Fruit fly (Drosophila melanogaster) whole organism, embryonic: Measurements from ENCODE around the gene CG3544.

ENCODE experiments used
- Atf3 ChIP-seq: fragments of 200-800 bp; sonication (Bioruptor generic); optimal IDR thresholded peaks from 3 replicates; lab custom pipeline; 2016; ENCODE audit warnings: missing biosample characterization, missing genetic modification characterization
- B-H1 ChIP-seq: fragments of 200-800 bp; sonication (Bioruptor generic); IDR thresholded peaks from 3 replicates; pipeline ENCODE4 v1.3.6; 2022; ENCODE audit warnings: missing biosample characterization, missing genetic modification characterization
- CG10267 ChIP-seq: fragments of 200-800 bp; sonication (Bioruptor generic); optimal IDR thresholded peaks from 2 replicates; lab custom pipeline; 2018; ENCODE audit warnings: missing biosample characterization, mild to moderate bottlenecking, missing genetic modification characterization, moderate library complexity
- CG10959 ChIP-seq: fragments of 200-800 bp; sonication (Bioruptor generic); IDR thresholded peaks from 2 replicates; pipeline ENCODE4 v1.3.6; 2022; ENCODE audit warnings: missing biosample characterization, missing genetic modification characterization
- CG11085 ChIP-seq: fragments of 200-800 bp; sonication (Bioruptor generic); IDR thresholded peaks from 2 replicates; pipeline ENCODE4 v1.3.6; 2022; ENCODE audit warnings: missing biosample characterization, missing genetic modification characterization
- CG11695 ChIP-seq: fragments of 200-800 bp; sonication (Bioruptor generic); IDR thresholded peaks from 3 replicates; pipeline ENCODE4 v1.3.6; 2022; ENCODE audit warnings: missing biosample characterization, missing genetic modification characterization
- CG12104 ChIP-seq: fragments of 200-800 bp; sonication (Bioruptor generic); optimal IDR thresholded peaks from 3 replicates; lab custom pipeline; 2016; ENCODE audit warnings: missing biosample characterization, missing genetic modification characterization
- CG13287 ChIP-seq: fragments of 200-800 bp; sonication (Bioruptor generic); IDR thresholded peaks from 2 replicates; pipeline ENCODE4 v1.3.6; 2022; ENCODE audit warnings: missing biosample characterization, missing genetic modification characterization; ENCODE audit not compliant: partially characterized antibody
- CG13296 ChIP-seq: fragments of 200-800 bp; sonication (Bioruptor generic); optimal IDR thresholded peaks from 3 replicates; lab custom pipeline; 2018; ENCODE audit warnings: missing biosample characterization, mild to moderate bottlenecking, missing genetic modification characterization
- CG13894 ChIP-seq: fragments of 200-800 bp; sonication (Bioruptor generic); optimal IDR thresholded peaks from 3 replicates; lab custom pipeline; 2018; ENCODE audit warnings: missing biosample characterization, mild to moderate bottlenecking, missing genetic modification characterization, moderate library complexity
- CG14860 ChIP-seq: fragments of 200-800 bp; sonication (Bioruptor generic); IDR thresholded peaks from 3 replicates; pipeline ENCODE4 v1.3.6; 2022; ENCODE audit warnings: missing biosample characterization, missing genetic modification characterization; ENCODE audit not compliant: partially characterized antibody
- CG14965 ChIP-seq: fragments of 200-800 bp; sonication (Bioruptor generic); optimal IDR thresholded peaks from 2 replicates; lab custom pipeline; 2016; ENCODE audit warnings: missing biosample characterization, missing genetic modification characterization, borderline replicate concordance
- CG15073 ChIP-seq: fragments of 200-800 bp; sonication (Bioruptor generic); optimal IDR thresholded peaks from 2 replicates; lab custom pipeline; 2016; ENCODE audit warnings: missing biosample characterization, missing genetic modification characterization
- CG1602 ChIP-seq: fragments of 200-800 bp; sonication (Bioruptor generic); optimal IDR thresholded peaks from 3 replicates; lab custom pipeline; 2016; ENCODE audit warnings: missing biosample characterization, missing genetic modification characterization
- CG17186 ChIP-seq: fragments of 200-800 bp; sonication (Bioruptor generic); optimal IDR thresholded peaks from 3 replicates; lab custom pipeline; 2017; ENCODE audit warnings: missing biosample characterization, missing genetic modification reagents, missing genetic modification characterization
- CG2875 ChIP-seq: fragments of 200-800 bp; sonication (Bioruptor generic); optimal IDR thresholded peaks from 2 replicates; lab custom pipeline; 2017; ENCODE audit warnings: missing biosample characterization, mild to moderate bottlenecking, missing genetic modification characterization, missing genetic modification reagents
- CG3726 ChIP-seq: fragments of 200-800 bp; sonication (Bioruptor generic); IDR thresholded peaks from 3 replicates; pipeline ENCODE4, ENCODE4 v1.3.6; 2022; ENCODE audit warnings: missing biosample characterization, missing genetic modification characterization
- CG4360 ChIP-seq: fragments of 200-800 bp; sonication (Bioruptor generic); IDR thresholded peaks from 2 replicates; pipeline ENCODE4 v1.3.6; 2022; ENCODE audit warnings: missing biosample characterization, missing genetic modification characterization
- CG4404 ChIP-seq: fragments of 200-800 bp; sonication (Bioruptor generic); IDR thresholded peaks from 2 replicates; pipeline ENCODE4 v1.3.6; 2022; ENCODE audit warnings: missing biosample characterization, missing genetic modification characterization
- CG6175 ChIP-seq: fragments of 200-800 bp; sonication (Bioruptor generic); IDR thresholded peaks from 3 replicates; pipeline ENCODE4 v1.3.6; 2022; ENCODE audit warnings: missing biosample characterization, missing genetic modification characterization
- CG8290 ChIP-seq, 3 experiments: fragments of 200-800 bp; sonication (Bioruptor generic); optimal IDR thresholded peaks; 2 replicates each; lab custom pipeline; 2016 to 2019; ENCODE audit warnings: missing biosample characterization in 3 of 3, missing genetic modification characterization in 3 of 3, mild to moderate bottlenecking in 2 of 3, moderate library complexity in 1 of 3
- CoRest ChIP-seq: fragments of 200-800 bp; sonication (Bioruptor generic); optimal IDR thresholded peaks from 3 replicates; lab custom pipeline; 2018; ENCODE audit warnings: missing biosample characterization, mild to moderate bottlenecking, missing genetic modification characterization, moderate library complexity
- Doc3 ChIP-seq: fragments of 200-800 bp; sonication (Bioruptor generic); IDR thresholded peaks from 3 replicates; pipeline ENCODE4 v1.3.6; 2022; ENCODE audit warnings: missing biosample characterization, missing genetic modification characterization; ENCODE audit not compliant: partially characterized antibody
- E2f2 ChIP-seq: fragments of 200-800 bp; sonication (Bioruptor generic); IDR thresholded peaks from 2 replicates; pipeline ENCODE4 v1.3.6; 2022; ENCODE audit warnings: missing biosample characterization, missing genetic modification characterization
- Hr39 ChIP-seq: fragments of >200 bp; optimal IDR thresholded peaks from 2 replicates; lab custom pipeline; 2017
- Hr78 ChIP-seq, 2 experiments: fragments of 200-800 bp in 1 of 2; fragments of >200 bp in 1 of 2; sonication (Bioruptor generic) in 1 of 2; optimal IDR thresholded peaks; 2 replicates each; lab custom pipeline; 2017 to 2019; ENCODE audit warnings: missing biosample characterization in 2 of 2, missing genetic modification characterization in 2 of 2, mild to moderate bottlenecking in 1 of 2, moderate library complexity in 1 of 2
- Nf-YC ChIP-seq: fragments of 200-800 bp; optimal IDR thresholded peaks from 3 replicates; lab custom pipeline; 2019; ENCODE audit warnings: missing biosample characterization, mild to moderate bottlenecking, missing genetic modification characterization, moderate library complexity
- Side ChIP-seq: fragments of 200-800 bp; sonication (Bioruptor generic); optimal IDR thresholded peaks from 2 replicates; lab custom pipeline; 2016; ENCODE audit warnings: missing biosample characterization, missing genetic modification characterization
- Ssrp ChIP-seq: fragments of 200-800 bp; sonication (Bioruptor generic); optimal IDR thresholded peaks from 2 replicates; lab custom pipeline; 2018; ENCODE audit warnings: missing biosample characterization, mild to moderate bottlenecking, missing genetic modification characterization, moderate library complexity
- Trl ChIP-seq, 3 experiments: fragments of >200 bp in 2 of 3; fragments of 200-800 bp in 1 of 3; sonication (Bioruptor generic) in 1 of 3; optimal IDR thresholded peaks; 2 replicates in 1 of 3; 3 replicates in 2 of 3; lab custom pipeline; 2016 to 2017; ENCODE audit warnings: missing biosample characterization in 1 of 3, missing genetic modification characterization in 1 of 3
- bigmax ChIP-seq: fragments of 200-800 bp; sonication (Bioruptor generic); optimal IDR thresholded peaks from 2 replicates; lab custom pipeline; 2018; ENCODE audit warnings: missing biosample characterization, mild to moderate bottlenecking, missing genetic modification characterization
- chn ChIP-seq: fragments of 200-800 bp; sonication (Bioruptor generic); optimal IDR thresholded peaks from 2 replicates; lab custom pipeline; 2016; ENCODE audit warnings: missing biosample characterization, missing genetic modification characterization
- ci ChIP-seq: fragments of 200-800 bp; sonication (Bioruptor generic); IDR thresholded peaks from 3 replicates; pipeline ENCODE4 v1.3.6; 2022; ENCODE audit warnings: missing biosample characterization, missing genetic modification characterization
- croc ChIP-seq: fragments of 200-800 bp; sonication (Bioruptor generic); conservative IDR thresholded peaks from 3 replicates; pipeline ENCODE4 v1.3.6; 2022; ENCODE audit warnings: missing biosample characterization, missing genetic modification characterization
- en ChIP-seq: fragments of 200-800 bp; sonication (Bioruptor generic); optimal IDR thresholded peaks from 2 replicates; lab custom pipeline; 2016; ENCODE audit warnings: missing biosample characterization, missing genetic modification characterization
- ewg ChIP-seq: fragments of 200-800 bp; sonication (Bioruptor generic); optimal IDR thresholded peaks from 3 replicates; lab custom pipeline; 2017; ENCODE audit warnings: mild to moderate bottlenecking, missing biosample characterization, missing genetic modification reagents, missing genetic modification characterization
- eyg ChIP-seq: fragments of 200-800 bp; sonication (Bioruptor generic); optimal IDR thresholded peaks from 3 replicates; lab custom pipeline; 2016; ENCODE audit warnings: missing biosample characterization, missing genetic modification characterization
- gcm ChIP-seq: fragments of 200-800 bp; sonication (Bioruptor generic); optimal IDR thresholded peaks from 2 replicates; lab custom pipeline; 2019; ENCODE audit warnings: missing biosample characterization, mild to moderate bottlenecking, missing genetic modification characterization, moderate library complexity
- jigr1 ChIP-seq: fragments of 200-800 bp; sonication (Bioruptor generic); IDR thresholded peaks from 3 replicates; pipeline ENCODE4 v1.3.6; 2022; ENCODE audit warnings: missing biosample characterization, missing genetic modification characterization
- kay ChIP-seq: fragments of 200-800 bp; sonication (Bioruptor generic); optimal IDR thresholded peaks from 2 replicates; lab custom pipeline; 2016; ENCODE audit warnings: missing biosample characterization, missing genetic modification characterization
- lilli ChIP-seq: fragments of 200-800 bp; sonication (Bioruptor generic); optimal IDR thresholded peaks from 3 replicates; lab custom pipeline; 2016; ENCODE audit warnings: missing biosample characterization, missing genetic modification characterization
- pum ChIP-seq: fragments of 200-800 bp; sonication (Bioruptor generic); optimal IDR thresholded peaks from 2 replicates; lab custom pipeline; 2016; ENCODE audit warnings: missing biosample characterization, missing genetic modification characterization
- rib ChIP-seq: fragments of 200-800 bp; sonication (Bioruptor generic); IDR thresholded peaks from 2 replicates; pipeline ENCODE4 v1.3.6; 2022; ENCODE audit warnings: missing biosample characterization, missing genetic modification characterization
- sens-2 ChIP-seq: fragments of 200-800 bp; sonication (Bioruptor generic); IDR thresholded peaks from 2 replicates; pipeline ENCODE4 v1.3.6; 2022; ENCODE audit warnings: missing biosample characterization, missing genetic modification characterization
- sisA ChIP-seq: fragments of 200-800 bp; sonication (Bioruptor generic); IDR thresholded peaks from 2 replicates; pipeline ENCODE4 v1.3.6; 2022; ENCODE audit warnings: missing biosample characterization, missing genetic modification characterization
- sr ChIP-seq: fragments of 200-800 bp; sonication (Bioruptor generic); IDR thresholded peaks from 3 replicates; pipeline ENCODE4 v1.3.6; 2022; ENCODE audit warnings: missing biosample characterization, missing genetic modification characterization
- twi ChIP-seq: fragments of 200-800 bp; optimal IDR thresholded peaks from 2 replicates; lab custom pipeline; 2019; ENCODE audit warnings: missing biosample characterization, mild to moderate bottlenecking, missing genetic modification characterization, moderate library complexity
- yki ChIP-seq: fragments of >200 bp; optimal IDR thresholded peaks from 3 replicates; lab custom pipeline; 2018
- z ChIP-seq: fragments of 200-800 bp; sonication (Bioruptor generic); IDR thresholded peaks from 3 replicates; pipeline ENCODE4 v1.3.6; 2022; ENCODE audit warnings: missing biosample characterization, missing genetic modification characterization
- zfh1 ChIP-seq: fragments of 200-800 bp; sonication (Bioruptor generic); IDR thresholded peaks from 3 replicates; pipeline ENCODE4 v1.3.6; 2022; ENCODE audit warnings: missing biosample characterization, missing genetic modification characterization

Gene CG3544

DNA sequence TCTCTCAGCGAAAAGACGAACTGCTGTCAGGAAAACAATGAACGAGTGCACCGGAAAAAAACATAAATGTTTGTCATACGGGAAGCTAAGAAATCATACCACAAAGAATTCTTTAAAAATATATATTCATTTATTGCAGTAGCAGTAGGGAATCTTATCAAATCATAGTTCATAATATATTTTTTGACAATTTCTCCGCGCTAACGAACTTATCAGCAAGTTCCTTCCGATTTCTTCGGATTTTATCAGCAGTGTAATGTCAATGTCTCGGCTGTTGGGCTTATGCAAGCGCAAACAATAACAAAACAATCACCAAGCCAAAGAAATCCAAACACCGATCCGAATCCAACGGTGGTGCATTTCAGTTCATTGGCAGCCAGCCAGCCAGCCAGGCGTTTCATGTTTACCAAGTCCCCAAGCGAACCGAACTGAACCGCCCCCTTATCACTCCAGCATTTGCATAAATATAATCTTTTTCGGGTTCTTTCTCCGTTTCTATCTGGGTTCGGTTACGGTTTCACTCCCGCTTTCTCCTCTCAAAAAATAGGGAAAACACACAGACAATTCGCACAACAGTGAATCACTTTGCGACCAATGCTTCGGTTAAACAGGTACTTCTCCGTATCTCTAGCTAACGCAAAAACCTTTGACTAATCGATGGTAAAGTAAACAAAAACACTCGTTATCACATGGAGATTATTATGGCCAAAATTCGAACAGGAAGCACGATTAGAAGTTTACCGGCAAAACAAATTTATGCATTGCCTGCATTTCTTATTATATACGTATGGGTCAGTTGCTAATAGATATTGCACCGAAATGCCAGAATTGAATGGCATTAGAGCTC is 43.6 kb downstream of the CG3544 start (continued):
- peak; percentile 10 for TF ChIP-seq Atf3
- TF ChIP-seq sr (GFP tag; lab: Robert Waterston, UW) = no peak
- TF ChIP-seq CG11695 (GFP tag; lab: Robert Waterston, UW) = no peak
- TF ChIP-seq jigr1 (GFP tag; lab: Robert Waterston, UW) = no peak
- TF ChIP-seq CG8290 (GFP tag; optimal IDR thresholded peaks at IDR 0.05; lab: Kevin White, UChicago) = no peak
- no peak for TF ChIP-seq CG8290 (tag; optimal IDR thresholded peaks at IDR 0.05; lab: Kevin White, UChicago)
- TF ChIP-seq chn (GFP tag; lab: Kevin White, UChicago) = no peak
- TF ChIP-seq CG6175 (GFP tag; lab: Robert Waterston, UW) = no peak
- TF ChIP-seq CG1602 (GFP tag; lab: Kevin White, UChicago) = peak; percentile 49
- TF ChIP-seq CG4404 = no peak
- peak; percentile 60 for TF ChIP-seq sisA (GFP tag; lab: Robert Waterston, UW)
- TF ChIP-seq yki = no peak
- TF ChIP-seq CG2875 = peak; percentile 66
- TF ChIP-seq CG17186 (GFP tag; lab: Kevin White, UChicago) = no peak
- peak; percentile 36; the same call in 1 of the 2 replicates for TF ChIP-seq sens-2 (GFP tag; lab: Robert Waterston, UW)
- TF ChIP-seq Side (GFP tag; lab: Kevin White, UChicago) = no peak
- peak in 1 of 2 experiments; percentile 68 for TF ChIP-seq Hr78 (GFP tag; optimal IDR thresholded peaks at IDR 0.05; lab: Kevin White, UChicago)
- TF ChIP-seq CG10959 = no peak
- no peak for TF ChIP-seq CG13894 (tag; lab: Kevin White, UChicago)
- TF ChIP-seq twi (tag; lab: Kevin White, UChicago) = no peak
- TF ChIP-seq bigmax (GFP tag; lab: Kevin White, UChicago) = no peak
- no peak for TF ChIP-seq eyg (GFP tag; lab: Kevin White, UChicago)
- TF ChIP-seq CG3726 (GFP tag; lab: Robert Waterston, UW) = no peak
- no peak for TF ChIP-seq Hr39 (lab: Kevin White, UChicago)
- TF ChIP-seq rib (GFP tag; lab: Robert Waterston, UW) = no peak
- TF ChIP-seq CG14860 (GFP tag; lab: Robert Waterston, UW) = no peak
- TF ChIP-seq gcm (GFP tag; lab: Kevin White, UChicago) = peak; percentile 46
- no peak for TF ChIP-seq CG14965 (GFP tag; lab: Kevin White, UChicago)
- no peak for TF ChIP-seq lilli (GFP tag; lab: Kevin White, UChicago)
- no peak for TF ChIP-seq CG11085 (GFP tag; lab: Robert Waterston, UW)
- no peak for TF ChIP-seq E2f2
- no peak for TF ChIP-seq CG4360 (GFP tag; lab: Robert Waterston, UW)
- no peak for TF ChIP-seq Trl (optimal IDR thresholded peaks at IDR 0.05; lab: Kevin White, UChicago)
- TF ChIP-seq Trl (GFP tag; optimal IDR thresholded peaks at IDR 0.05; lab: Kevin White, UChicago) = no peak
- peak; percentile 13; the same call in 1 of the 3 replicates for TF ChIP-seq zfh1 (GFP tag; lab: Robert Waterston, UW)
- TF ChIP-seq CG10267 (tag; lab: Kevin White, UChicago) = peak; percentile 49
- TF ChIP-seq Ssrp (tag; lab: Kevin White, UChicago) = peak; percentile 48
- peak; percentile 29 for TF ChIP-seq CoRest
- no peak for TF ChIP-seq kay (GFP tag; lab: Kevin White, UChicago)
- no peak for TF ChIP-seq CG15073 (GFP tag; lab: Kevin White, UChicago)
- peak; percentile 70 for TF ChIP-seq ci (GFP tag; lab: Robert Waterston, UW)
- no peak for TF ChIP-seq Nf-YC (tag; lab: Kevin White, UChicago)
- TF ChIP-seq B-H1 (GFP tag; lab: Robert Waterston, UW) = no peak
- TF ChIP-seq CG12104 = no peak
- no peak for TF ChIP-seq en (GFP tag; lab: Kevin White, UChicago)
- TF ChIP-seq pum (GFP tag; lab: Kevin White, UChicago) = no peak
- no peak for TF ChIP-seq z (GFP tag; lab: Robert Waterston, UW)
- no peak for TF ChIP-seq CG13296 (GFP tag; lab: Kevin White, UChicago)
- TF ChIP-seq croc (GFP tag; lab: Robert Waterston, UW) = no peak; the same call in 2 of the 3 replicates
- no peak for TF ChIP-seq Doc3 (GFP tag; lab: Robert Waterston, UW)
- TF ChIP-seq CG13287 = no peak
- TF ChIP-seq ewg (GFP tag; lab: Kevin White, UChicago) = peak; percentile 46
